Worm (Caenorhabditis elegans) whole organism, mixed stage, embryonic: Measurements from ENCODE around the gene Y59C2A.3.

ENCODE experiments used
- lin-32 ChIP-seq: fragments of 200-800 bp; sonication (Bioruptor generic); optimal IDR thresholded peaks from 2 replicates; lab custom pipeline; 2018; ENCODE audit warnings: mild to moderate bottlenecking, missing genetic modification characterization, missing compliant biosample characterization
- mab-5 ChIP-seq: fragments of 150-350 bp; optimal IDR thresholded peaks from 2 replicates; lab custom pipeline; 2014; ENCODE audit warnings: missing biosample characterization, missing genetic modification characterization
- mep-1 ChIP-seq: fragments of 150-350 bp; optimal IDR thresholded peaks from 2 replicates; lab custom pipeline; 2017; ENCODE audit warnings: missing biosample characterization, missing genetic modification reagents, missing genetic modification characterization, inconsistent platforms
- mls-2 ChIP-seq: sonication (generic microtip); optimal IDR thresholded peaks from 2 replicates; lab custom pipeline; 2016; ENCODE audit warnings: mild to moderate bottlenecking, missing genetic modification characterization, moderate library complexity, missing compliant biosample characterization
- pha-4 ChIP-seq: fragments of 150-350 bp; optimal IDR thresholded peaks from 2 replicates; lab custom pipeline; 2018; ENCODE audit warnings: missing biosample characterization, missing genetic modification reagents, missing genetic modification characterization
- snpc-4 ChIP-seq: fragments of 150-350 bp; optimal IDR thresholded peaks from 2 replicates; lab custom pipeline; 2014; ENCODE audit warnings: missing biosample characterization, missing genetic modification characterization
- unc-39 ChIP-seq: fragments of 150-350 bp; optimal IDR thresholded peaks from 2 replicates; lab custom pipeline; 2014; ENCODE audit warnings: missing biosample characterization, missing genetic modification characterization
- unc-62 ChIP-seq: fragments of 150-350 bp; optimal IDR thresholded peaks from 2 replicates; lab custom pipeline; 2014; ENCODE audit warnings: missing biosample characterization, missing genetic modification reagents, missing genetic modification characterization
- zip-8 ChIP-seq: fragments of 150-350 bp; optimal IDR thresholded peaks from 2 replicates; lab custom pipeline; 2014; ENCODE audit warnings: missing biosample characterization, missing genetic modification characterization

ce11 chrII:2190522-2190921 is 29.2 kb downstream of the Y59C2A.3 start:
- no peak for TF ChIP-seq lin-32 (GFP tag; lab: Kevin White, UChicago)
- TF ChIP-seq mep-1 (tag; lab: Kevin White, UChicago): no peak
- no peak for TF ChIP-seq mab-5 (tag; lab: Kevin White, UChicago)
- TF ChIP-seq snpc-4: no peak
- no peak for TF ChIP-seq zip-8 (tag; lab: Kevin White, UChicago)
- TF ChIP-seq mls-2: no peak
- TF ChIP-seq unc-62 (GFP tag; lab: Kevin White, UChicago): no peak
- no peak for TF ChIP-seq pha-4
- no peak for TF ChIP-seq unc-39
